Worm (Caenorhabditis elegans) whole organism, L4 larva: ENCODE measurements around the gene akap-1.

Experiments
- ceh-32 ChIP-seq: sonication (generic microtip); optimal IDR thresholded peaks from 2 replicates; lab custom pipeline; 2016; ENCODE audit warnings: mild to moderate bottlenecking, missing genetic modification characterization, missing compliant biosample characterization; ENCODE audit not compliant: poor library complexity
- dmd-8 ChIP-seq: fragments of 200-800 bp; sonication (Bioruptor generic); IDR thresholded peaks from 2 replicates; pipeline ENCODE4 v1.3.6; 2022; ENCODE audit warnings: missing genetic modification characterization, missing compliant biosample characterization
- lir-3 ChIP-seq: sonication (generic microtip); optimal IDR thresholded peaks from 2 replicates; lab custom pipeline; 2016; ENCODE audit warnings: mild to moderate bottlenecking, missing genetic modification characterization, missing compliant biosample characterization
- mdl-1 ChIP-seq, 2 experiments: fragments of 150-350 bp in 1 of 2; sonication (generic microtip) in 1 of 2; optimal IDR thresholded peaks; 2 replicates each; lab custom pipeline; 2014 to 2017; ENCODE audit warnings: missing biosample characterization in 2 of 2, missing genetic modification characterization in 2 of 2
- mxl-2 ChIP-seq: fragments of 200-800 bp; sonication (Bioruptor generic); conservative IDR thresholded peaks from 2 replicates; pipeline ENCODE4 v1.3.6; 2022; ENCODE audit warnings: missing genetic modification reagents, missing genetic modification characterization, missing compliant biosample characterization
- sdz-12 ChIP-seq: fragments of 200-800 bp; sonication (Bioruptor generic); optimal IDR thresholded peaks from 2 replicates; lab custom pipeline; 2018; ENCODE audit warnings: mild to moderate bottlenecking, missing genetic modification characterization, missing compliant biosample characterization
- unc-62 ChIP-seq, 3 experiments: fragments of 150-350 bp in 1 of 3; sonication (generic microtip); optimal IDR thresholded peaks in 2 of 3; peaks in 1 of 3; 1 replicate in 1 of 3; 2 replicates in 2 of 3; lab custom pipeline; 2014 to 2017; ENCODE audit warnings: missing biosample characterization in 3 of 3, missing genetic modification characterization in 3 of 3, missing genetic modification reagents in 3 of 3, missing genotype in 1 of 3

ce11 chrIII:6356007-6356406 lies 2.8 kb downstream of the akap-1 start:
- TF ChIP-seq sdz-12 (GFP tag; lab: Kevin White, UChicago) (no peak), mxl-2 (GFP tag; lab: Robert Waterston, UW) (no peak), dmd-8 (no peak), mdl-1 (tag; optimal IDR thresholded peaks at IDR 0.05; lab: Kevin White, UChicago) (no peak), unc-62 (GFP tag; optimal IDR thresholded peaks at IDR 0.05 in 1 of 2; lab: Kevin White, UChicago) (no peak), unc-62 (tag; optimal IDR thresholded peaks at IDR 0.05; lab: Kevin White, UChicago) (no peak), lir-3 (tag; lab: Kevin White, UChicago) (no peak), ceh-32 (tag; lab: Kevin White, UChicago) (no peak)
